Worm (Caenorhabditis elegans) whole organism, young adult: ENCODE results near the gene ndub-8.

Experiments used
- B0035.1 ChIP-seq: sonication (generic microtip); optimal IDR thresholded peaks from 2 replicates; lab custom pipeline; 2016; ENCODE audit warnings: missing genetic modification characterization, mild to moderate bottlenecking, missing compliant biosample characterization, missing genotype, missing genetic modification reagents
- B0261.1 ChIP-seq: sonication (generic microtip); optimal IDR thresholded peaks from 2 replicates; lab custom pipeline; 2016; ENCODE audit warnings: mild to moderate bottlenecking, missing genetic modification characterization, moderate library complexity, missing compliant biosample characterization
- B0336.3 ChIP-seq: fragments of 200-800 bp; sonication (Bioruptor generic); IDR thresholded peaks from 2 replicates; pipeline ENCODE4 v1.3.6; 2022; ENCODE audit warnings: missing genetic modification characterization, missing compliant biosample characterization
- D2030.7 ChIP-seq: fragments of 200-800 bp; sonication (Bioruptor generic); IDR thresholded peaks from 2 replicates; pipeline ENCODE4 v1.3.6; 2022; ENCODE audit warnings: missing genetic modification reagents, missing genetic modification characterization, missing compliant biosample characterization
- F10E7.11 ChIP-seq: sonication (generic microtip); optimal IDR thresholded peaks from 2 replicates; lab custom pipeline; 2017; ENCODE audit warnings: mild to moderate bottlenecking, missing genetic modification characterization, moderate library complexity, missing compliant biosample characterization
- F22D6.2 ChIP-seq: sonication (generic microtip); optimal IDR thresholded peaks from 2 replicates; lab custom pipeline; 2016; ENCODE audit warnings: mild to moderate bottlenecking, missing genetic modification characterization, missing compliant biosample characterization
- F33H1.4 ChIP-seq: fragments of 200-800 bp; sonication (Bioruptor generic); IDR thresholded peaks from 2 replicates; pipeline ENCODE4 v1.3.6; 2022; ENCODE audit warnings: missing genetic modification reagents, missing genetic modification characterization, missing compliant biosample characterization
- F37B4.10 ChIP-seq: fragments of 200-800 bp; sonication (Bioruptor generic); IDR thresholded peaks from 2 replicates; pipeline ENCODE4 v1.3.6; 2022; ENCODE audit warnings: missing genetic modification characterization, missing compliant biosample characterization
- F39B2.1 ChIP-seq: fragments of 200-800 bp; sonication (Bioruptor generic); IDR thresholded peaks from 2 replicates; pipeline ENCODE4 v1.3.6; 2022; ENCODE audit warnings: missing genetic modification reagents, missing genetic modification characterization, missing compliant biosample characterization
- F52B5.7 ChIP-seq: sonication (generic microtip); optimal IDR thresholded peaks from 2 replicates; lab custom pipeline; 2016; ENCODE audit warnings: mild to moderate bottlenecking, missing genetic modification characterization, missing compliant biosample characterization
- F55B11.4 ChIP-seq: sonication (generic microtip); optimal IDR thresholded peaks from 2 replicates; lab custom pipeline; 2016; ENCODE audit warnings: missing compliant biosample characterization, missing genetic modification characterization, borderline replicate concordance; ENCODE audit not compliant: insufficient read depth
- F57A8.1 ChIP-seq: fragments of 200-800 bp; sonication (Bioruptor generic); optimal IDR thresholded peaks from 2 replicates; lab custom pipeline; 2018; ENCODE audit warnings: mild to moderate bottlenecking, missing genetic modification characterization, moderate library complexity, missing compliant biosample characterization
- K11D2.4 ChIP-seq: fragments of 200-800 bp; sonication (Bioruptor generic); IDR thresholded peaks from 2 replicates; pipeline ENCODE4 v1.3.6; 2022; ENCODE audit warnings: missing genetic modification reagents, missing genetic modification characterization, missing compliant biosample characterization
- Y53G8AR.9 ChIP-seq: fragments of 200-800 bp; sonication (Bioruptor generic); conservative IDR thresholded peaks from 2 replicates; pipeline ENCODE4 v1.3.6; 2022; ENCODE audit warnings: missing genetic modification reagents, missing genetic modification characterization, missing compliant biosample characterization
- Y79H2A.3 ChIP-seq: fragments of 200-800 bp; sonication (Bioruptor generic); conservative IDR thresholded peaks from 2 replicates; pipeline ENCODE4 v1.3.6; 2022; ENCODE audit warnings: missing genetic modification reagents, missing genetic modification characterization, missing compliant biosample characterization
- ama-1 ChIP-seq, 3 experiments: fragments of 150-350 bp in 1 of 3; sonication (generic microtip) in 2 of 3; optimal IDR thresholded peaks; 2 replicates each; lab custom pipeline; 2014 to 2018; ENCODE audit warnings: missing biosample characterization in 2 of 3, missing genetic modification characterization in 2 of 3, missing genetic modification reagents in 2 of 3
- aptf-2 ChIP-seq: fragments of 200-800 bp; sonication (Bioruptor generic); conservative IDR thresholded peaks from 2 replicates; pipeline ENCODE4 v1.3.6; 2022; ENCODE audit warnings: missing genetic modification reagents, missing genetic modification characterization, missing compliant biosample characterization
- ceh-27 ChIP-seq: fragments of 200-800 bp; sonication (Bioruptor generic); optimal IDR thresholded peaks from 2 replicates; lab custom pipeline; 2018; ENCODE audit warnings: mild to moderate bottlenecking, missing genetic modification characterization, moderate library complexity, missing compliant biosample characterization
- ceh-58 ChIP-seq: fragments of 200-800 bp; sonication (Bioruptor generic); IDR thresholded peaks from 2 replicates; pipeline ENCODE4 v1.3.6; 2022; ENCODE audit warnings: missing genetic modification characterization, missing compliant biosample characterization
- chd-7 ChIP-seq: sonication (generic microtip); optimal IDR thresholded peaks from 2 replicates; lab custom pipeline; 2016; ENCODE audit warnings: mild to moderate bottlenecking, missing genetic modification characterization, moderate library complexity, missing compliant biosample characterization
- die-1 ChIP-seq: sonication (generic microtip); optimal IDR thresholded peaks from 2 replicates; lab custom pipeline; 2016; ENCODE audit warnings: missing genotype, mild to moderate bottlenecking, missing genetic modification characterization, missing compliant biosample characterization
- dpl-1 ChIP-seq: fragments of 150-350 bp; optimal IDR thresholded peaks from 2 replicates; lab custom pipeline; 2014; ENCODE audit warnings: missing biosample characterization, missing genetic modification reagents, missing genetic modification characterization
- egl-18 ChIP-seq: fragments of 200-800 bp; sonication (Bioruptor generic); IDR thresholded peaks from 2 replicates; pipeline ENCODE4 v1.3.6; 2022; ENCODE audit warnings: missing genetic modification reagents, missing genetic modification characterization, missing compliant biosample characterization
- ekl-4 ChIP-seq: fragments of 200-800 bp; sonication (Bioruptor generic); IDR thresholded peaks from 2 replicates; pipeline ENCODE4 v1.3.6; 2022; ENCODE audit warnings: missing genetic modification reagents, missing genetic modification characterization, missing compliant biosample characterization
- ets-4 ChIP-seq: fragments of 200-800 bp; sonication (Bioruptor generic); optimal IDR thresholded peaks from 2 replicates; lab custom pipeline; 2018; ENCODE audit warnings: mild to moderate bottlenecking, missing genetic modification characterization, missing compliant biosample characterization
- fkh-3 ChIP-seq: sonication (generic microtip); optimal IDR thresholded peaks from 2 replicates; lab custom pipeline; 2016; ENCODE audit warnings: mild to moderate bottlenecking, missing genetic modification characterization, missing compliant biosample characterization
- hlh-12 ChIP-seq: sonication (generic microtip); optimal IDR thresholded peaks from 2 replicates; lab custom pipeline; 2016; ENCODE audit warnings: missing genetic modification characterization, missing compliant biosample characterization
- hlh-26 ChIP-seq: fragments of 200-800 bp; sonication (Bioruptor generic); conservative IDR thresholded peaks from 2 replicates; pipeline ENCODE4 v1.3.6; 2022; ENCODE audit warnings: missing genetic modification reagents, missing genetic modification characterization, missing compliant biosample characterization
- hmg-20 ChIP-seq: fragments of 200-800 bp; sonication (Bioruptor generic); IDR thresholded peaks from 2 replicates; pipeline ENCODE4 v1.3.6; 2022; ENCODE audit warnings: missing genetic modification reagents, missing genetic modification characterization, missing compliant biosample characterization
- hrde-1 ChIP-seq: sonication (generic microtip); optimal IDR thresholded peaks from 2 replicates; lab custom pipeline; 2016; ENCODE audit warnings: missing genetic modification characterization, mild to moderate bottlenecking, missing compliant biosample characterization, moderate library complexity, missing genotype, missing genetic modification reagents, borderline replicate concordance
- lag-1 ChIP-seq: fragments of 200-800 bp; sonication (Bioruptor generic); IDR thresholded peaks from 2 replicates; pipeline ENCODE4 v1.3.6; 2022; ENCODE audit warnings: missing genetic modification reagents, missing genetic modification characterization, missing compliant biosample characterization
- lin-26 ChIP-seq: fragments of 200-800 bp; sonication (Bioruptor generic); IDR thresholded peaks from 2 replicates; pipeline ENCODE4 v1.3.6; 2022; ENCODE audit warnings: missing genetic modification reagents, missing genetic modification characterization, missing compliant biosample characterization
- madf-6 ChIP-seq: fragments of 200-800 bp; sonication (Bioruptor generic); IDR thresholded peaks from 2 replicates; pipeline ENCODE4 v1.3.6; 2022; ENCODE audit warnings: missing genetic modification reagents, missing genetic modification characterization, missing compliant biosample characterization
- mcd-1 ChIP-seq: fragments of 200-800 bp; sonication (Bioruptor generic); IDR thresholded peaks from 2 replicates; pipeline ENCODE4 v1.3.6; 2022; ENCODE audit warnings: missing genetic modification reagents, missing genetic modification characterization, missing compliant biosample characterization
- mxl-1 ChIP-seq: sonication (generic microtip); optimal IDR thresholded peaks from 2 replicates; lab custom pipeline; 2016; ENCODE audit warnings: missing genetic modification characterization, missing compliant biosample characterization
- nhr-27 ChIP-seq: fragments of 200-800 bp; sonication (Bioruptor generic); optimal IDR thresholded peaks from 2 replicates; lab custom pipeline; 2018; ENCODE audit warnings: mild to moderate bottlenecking, missing genetic modification characterization, moderate library complexity, missing compliant biosample characterization
- nhr-80 ChIP-seq: sonication (generic microtip); optimal IDR thresholded peaks from 2 replicates; lab custom pipeline; 2016; ENCODE audit warnings: missing genetic modification characterization, missing compliant biosample characterization
- nhr-90 ChIP-seq: sonication (generic microtip); optimal IDR thresholded peaks from 2 replicates; lab custom pipeline; 2016; ENCODE audit warnings: missing genotype, mild to moderate bottlenecking, missing genetic modification characterization, missing compliant biosample characterization
- pbrm-1 ChIP-seq: fragments of 200-800 bp; sonication (Bioruptor generic); IDR thresholded peaks from 2 replicates; pipeline ENCODE4 v1.3.6; 2022; ENCODE audit warnings: missing genetic modification reagents, missing genetic modification characterization, missing compliant biosample characterization
- rec-8 ChIP-seq, 2 experiments: sonication (generic microtip); optimal IDR thresholded peaks; 2 replicates each; lab custom pipeline; 2016; ENCODE audit warnings: mild to moderate bottlenecking in 2 of 2, missing genetic modification characterization in 2 of 2, missing genetic modification reagents in 2 of 2, missing genotype in 2 of 2, missing biosample characterization in 1 of 2, missing compliant biosample characterization in 1 of 2, moderate library complexity in 1 of 2
- rpc-1 ChIP-seq, 2 experiments: fragments of 150-350 bp in 1 of 2; sonication (generic microtip) in 1 of 2; optimal IDR thresholded peaks; 2 replicates each; lab custom pipeline; 2014 to 2018; ENCODE audit warnings: missing biosample characterization in 1 of 2, missing genetic modification characterization in 1 of 2, missing genetic modification reagents in 1 of 2, missing genotype in 1 of 2
- snpc-1.3 ChIP-seq: sonication (generic microtip); optimal IDR thresholded peaks from 2 replicates; lab custom pipeline; 2017; ENCODE audit warnings: missing genetic modification characterization, mild to moderate bottlenecking, missing compliant biosample characterization, antibody characterized with exemption, moderate library complexity, missing genotype, missing genetic modification reagents; ENCODE audit not compliant: insufficient read depth
- somi-1 ChIP-seq: fragments of 200-800 bp; sonication (Bioruptor generic); optimal IDR thresholded peaks from 2 replicates; lab custom pipeline; 2018; ENCODE audit warnings: mild to moderate bottlenecking, missing genetic modification characterization, missing compliant biosample characterization
- sptf-2 ChIP-seq: fragments of 200-800 bp; sonication (Bioruptor generic); optimal IDR thresholded peaks from 2 replicates; lab custom pipeline; 2018; ENCODE audit warnings: mild to moderate bottlenecking, missing genetic modification characterization, missing compliant biosample characterization
- tbx-9 ChIP-seq: sonication (generic microtip); optimal IDR thresholded peaks from 2 replicates; lab custom pipeline; 2016; ENCODE audit warnings: borderline replicate concordance, missing genetic modification characterization, inconsistent platforms, missing compliant biosample characterization
- unc-130 ChIP-seq: sonication (generic microtip); optimal IDR thresholded peaks from 2 replicates; lab custom pipeline; 2016; ENCODE audit warnings: missing genetic modification reagents, missing genetic modification characterization, missing compliant biosample characterization
- ztf-18 ChIP-seq: sonication (generic microtip); optimal IDR thresholded peaks from 2 replicates; lab custom pipeline; 2016; ENCODE audit warnings: missing genotype, mild to moderate bottlenecking, missing genetic modification characterization, missing compliant biosample characterization
- ztf-26 ChIP-seq: sonication (generic microtip); optimal IDR thresholded peaks from 2 replicates; lab custom pipeline; 2017; ENCODE audit warnings: missing genetic modification characterization, missing compliant biosample characterization
- ztf-3 ChIP-seq: fragments of 200-800 bp; sonication (Bioruptor generic); optimal IDR thresholded peaks from 2 replicates; lab custom pipeline; 2018; ENCODE audit warnings: mild to moderate bottlenecking, missing genetic modification characterization, missing compliant biosample characterization

The ndub-8 gene

ce11 chrII:13888278-13888677 lies 15.6 kb downstream of the ndub-8 start, which contains the start of gene mcd-1:
TSS of gene mcd-1 (plus strand) at chrII:13888544.
- no peak for TF ChIP-seq F22D6.2
- TF ChIP-seq D2030.7 (GFP tag; lab: Robert Waterston, UW): no peak
- TF ChIP-seq unc-130 (GFP tag; lab: Kevin White, UChicago): no peak
- TF ChIP-seq mcd-1: peak; percentile 83
- no peak for TF ChIP-seq fkh-3 (tag; lab: Kevin White, UChicago)
- TF ChIP-seq aptf-2 (GFP tag; lab: Robert Waterston, UW): no peak
- TF ChIP-seq hlh-12 (tag; lab: Kevin White, UChicago): no peak
- TF ChIP-seq Y79H2A.3 (GFP tag; lab: Robert Waterston, UW): no peak
- peak; percentile 38; the same call in 1 of the 2 replicates for TF ChIP-seq F33H1.4 (GFP tag; lab: Robert Waterston, UW)
- TF ChIP-seq rpc-1 (optimal IDR thresholded peaks at IDR 0.05; lab: Kevin White, UChicago): no peak
- no peak for TF ChIP-seq rpc-1 (tag; optimal IDR thresholded peaks at IDR 0.05; lab: Kevin White, UChicago)
- no peak for TF ChIP-seq ets-4
- TF ChIP-seq ekl-4 (GFP tag; lab: Robert Waterston, UW): no peak
- TF ChIP-seq die-1 (tag; lab: Kevin White, UChicago): no peak
- TF ChIP-seq F10E7.11 (tag; lab: Kevin White, UChicago): no peak
- TF ChIP-seq B0035.1 (tag; lab: Kevin White, UChicago): no peak
- TF ChIP-seq hrde-1 (tag; lab: Kevin White, UChicago): no peak
- peak; percentile 67; the same call in 1 of the 2 replicates for TF ChIP-seq madf-6
- TF ChIP-seq K11D2.4 (GFP tag; lab: Robert Waterston, UW): no peak
- TF ChIP-seq nhr-80 (tag; lab: Kevin White, UChicago): no peak
- no peak for TF ChIP-seq F37B4.10 (GFP tag; lab: Robert Waterston, UW)
- TF ChIP-seq mxl-1 (tag; lab: Kevin White, UChicago): no peak
- no peak for TF ChIP-seq sptf-2 (GFP tag; lab: Kevin White, UChicago)
- TF ChIP-seq snpc-1.3 (tag; lab: Kevin White, UChicago): no peak
- TF ChIP-seq B0336.3 (GFP tag; lab: Robert Waterston, UW): no peak
- no peak for TF ChIP-seq nhr-27 (tag; lab: Kevin White, UChicago)
- TF ChIP-seq pbrm-1 (GFP tag; lab: Robert Waterston, UW): no peak
- TF ChIP-seq nhr-90: no peak
- TF ChIP-seq ama-1 (optimal IDR thresholded peaks at IDR 0.05; lab: Kevin White, UChicago): no peak
- TF ChIP-seq ama-1 (GFP tag; optimal IDR thresholded peaks at IDR 0.05; lab: Kevin White, UChicago): no peak
- TF ChIP-seq F55B11.4 (tag; lab: Kevin White, UChicago): no peak
- no peak for TF ChIP-seq F57A8.1
- TF ChIP-seq somi-1 (GFP tag; lab: Kevin White, UChicago): no peak
- no peak for TF ChIP-seq tbx-9 (tag; lab: Kevin White, UChicago)
- no peak for TF ChIP-seq ztf-18 (tag; lab: Kevin White, UChicago)
- no peak for TF ChIP-seq ztf-26 (tag; lab: Kevin White, UChicago)
- TF ChIP-seq ztf-3 (GFP tag; lab: Kevin White, UChicago): no peak
- TF ChIP-seq Y53G8AR.9 (GFP tag; lab: Robert Waterston, UW): no peak
- TF ChIP-seq egl-18 (GFP tag; lab: Robert Waterston, UW): no peak
- no peak for TF ChIP-seq hlh-26 (GFP tag; lab: Robert Waterston, UW)
- TF ChIP-seq dpl-1: peak; percentile 64
- no peak for TF ChIP-seq lin-26 (GFP tag; lab: Robert Waterston, UW)
- TF ChIP-seq hmg-20 (GFP tag; lab: Robert Waterston, UW): no peak
- no peak for TF ChIP-seq F39B2.1 (GFP tag; lab: Robert Waterston, UW)
- no peak for TF ChIP-seq B0261.1 (tag; lab: Kevin White, UChicago)
- TF ChIP-seq F52B5.7: no peak
- TF ChIP-seq lag-1 (GFP tag; lab: Robert Waterston, UW): no peak
- TF ChIP-seq ceh-58 (GFP tag; lab: Robert Waterston, UW): no peak
- peak; percentile 2 for TF ChIP-seq ceh-27
- TF ChIP-seq chd-7 (tag; lab: Kevin White, UChicago): no peak
- no peak for TF ChIP-seq rec-8 (tag; optimal IDR thresholded peaks at IDR 0.05; lab: Kevin White, UChicago)
